Worm (Caenorhabditis elegans) whole organism, L1 larva: ENCODE data around the gene hrpf-2.

ENCODE experiments used
- Y116A8C.19 ChIP-seq: sonication (generic microtip); optimal IDR thresholded peaks from 2 replicates; lab custom pipeline; 2016; ENCODE audit warnings: missing compliant biosample characterization, missing genetic modification characterization, borderline replicate concordance
- aly-2 ChIP-seq: fragments of 150-350 bp; optimal IDR thresholded peaks from 2 replicates; lab custom pipeline; 2014; ENCODE audit warnings: missing biosample characterization, missing genetic modification characterization
- blmp-1 ChIP-seq: fragments of 150-350 bp; optimal IDR thresholded peaks from 2 replicates; lab custom pipeline; 2014; ENCODE audit warnings: missing biosample characterization, missing genetic modification characterization
- ceh-8 ChIP-seq: fragments of 200-800 bp; sonication (Bioruptor generic); optimal IDR thresholded peaks from 2 replicates; lab custom pipeline; 2018; ENCODE audit warnings: mild to moderate bottlenecking, missing genetic modification characterization, moderate library complexity, missing compliant biosample characterization
- dsc-1 ChIP-seq: sonication (generic microtip); optimal IDR thresholded peaks from 2 replicates; lab custom pipeline; 2016; ENCODE audit warnings: mild to moderate bottlenecking, missing genetic modification characterization, missing compliant biosample characterization
- efl-1 ChIP-seq, 4 experiments: fragments of 150-350 bp; optimal IDR thresholded peaks in 3 of 4; peaks in 1 of 4; 1 replicate in 1 of 4; 2 replicates in 3 of 4; lab custom pipeline; 2014; ENCODE audit warnings: missing biosample characterization in 2 of 4, missing genetic modification characterization in 2 of 4, missing genetic modification reagents in 2 of 4
- egl-13 ChIP-seq: sonication (generic microtip); optimal IDR thresholded peaks from 2 replicates; lab custom pipeline; 2016; ENCODE audit warnings: missing genotype, missing genetic modification reagents, missing genetic modification characterization, missing compliant biosample characterization
- fkh-10 ChIP-seq: sonication (generic microtip); optimal IDR thresholded peaks from 2 replicates; lab custom pipeline; 2017; ENCODE audit warnings: missing biosample characterization, missing genetic modification reagents, missing genetic modification characterization
- fkh-4 ChIP-seq: sonication (generic microtip); optimal IDR thresholded peaks from 2 replicates; lab custom pipeline; 2016; ENCODE audit warnings: missing compliant biosample characterization, missing genetic modification characterization, borderline replicate concordance
- fkh-8 ChIP-seq: sonication (generic microtip); optimal IDR thresholded peaks from 2 replicates; lab custom pipeline; 2016; ENCODE audit warnings: mild to moderate bottlenecking, missing genetic modification characterization, missing compliant biosample characterization
- fos-1 ChIP-seq: fragments of 150-350 bp; optimal IDR thresholded peaks from 2 replicates; lab custom pipeline; 2014; ENCODE audit warnings: missing biosample characterization, missing genetic modification characterization
- grh-1 ChIP-seq: fragments of 200-800 bp; sonication (Bioruptor generic); IDR thresholded peaks from 2 replicates; pipeline ENCODE4 v1.3.6; 2022; ENCODE audit warnings: missing genetic modification reagents, missing genetic modification characterization, missing compliant biosample characterization
- hlh-17 ChIP-seq: fragments of 200-800 bp; sonication (Bioruptor generic); optimal IDR thresholded peaks from 2 replicates; lab custom pipeline; 2018; ENCODE audit warnings: missing genetic modification characterization, mild to moderate bottlenecking, missing compliant biosample characterization, moderate library complexity, borderline replicate concordance
- hlh-4 ChIP-seq: sonication (generic microtip); optimal IDR thresholded peaks from 2 replicates; lab custom pipeline; 2016; ENCODE audit warnings: mild to moderate bottlenecking, missing genetic modification characterization, missing compliant biosample characterization
- hpl-2 ChIP-seq: fragments of 150-350 bp; optimal IDR thresholded peaks from 2 replicates; lab custom pipeline; 2014; ENCODE audit warnings: missing biosample characterization, missing genetic modification reagents, missing genetic modification characterization
- jun-1 ChIP-seq: fragments of 150-350 bp; optimal IDR thresholded peaks from 2 replicates; lab custom pipeline; 2014; ENCODE audit warnings: missing biosample characterization, missing genetic modification reagents, missing genetic modification characterization
- lin-13 ChIP-seq: fragments of 150-350 bp; optimal IDR thresholded peaks from 2 replicates; lab custom pipeline; 2014; ENCODE audit warnings: missing biosample characterization, missing genetic modification reagents, missing genetic modification characterization
- mab-9 ChIP-seq: fragments of 200-800 bp; sonication (Bioruptor generic); IDR thresholded peaks from 2 replicates; pipeline ENCODE4 v1.3.6; 2022; ENCODE audit warnings: missing genetic modification reagents, missing genetic modification characterization, missing compliant biosample characterization
- nhr-11 ChIP-seq: fragments of 150-350 bp; optimal IDR thresholded peaks from 2 replicates; lab custom pipeline; 2014; ENCODE audit warnings: missing biosample characterization, missing genetic modification characterization
- nhr-12 ChIP-seq: sonication (generic microtip); optimal IDR thresholded peaks from 2 replicates; lab custom pipeline; 2017; ENCODE audit warnings: missing biosample characterization, missing genetic modification characterization
- nhr-20 ChIP-seq: sonication (generic microtip); optimal IDR thresholded peaks from 2 replicates; lab custom pipeline; 2016; ENCODE audit warnings: mild to moderate bottlenecking, missing genetic modification characterization, missing compliant biosample characterization
- nhr-28 ChIP-seq: fragments of 150-350 bp; optimal IDR thresholded peaks from 2 replicates; lab custom pipeline; 2014; ENCODE audit warnings: missing biosample characterization, missing genetic modification characterization
- nhr-47 ChIP-seq: sonication (generic microtip); optimal IDR thresholded peaks from 2 replicates; lab custom pipeline; 2016; ENCODE audit warnings: mild to moderate bottlenecking, missing genetic modification characterization, moderate library complexity, missing compliant biosample characterization
- nhr-71 ChIP-seq: sonication (generic microtip); optimal IDR thresholded peaks from 2 replicates; lab custom pipeline; 2016; ENCODE audit warnings: mild to moderate bottlenecking, missing genetic modification characterization, moderate library complexity, missing compliant biosample characterization
- nhr-84 ChIP-seq: sonication (generic microtip); optimal IDR thresholded peaks from 2 replicates; lab custom pipeline; 2017; ENCODE audit warnings: missing biosample characterization, missing genetic modification characterization
- pag-3 ChIP-seq: sonication (generic microtip); optimal IDR thresholded peaks from 2 replicates; lab custom pipeline; 2017; ENCODE audit warnings: missing genetic modification characterization, mild to moderate bottlenecking, missing compliant biosample characterization, antibody characterized with exemption, borderline replicate concordance; ENCODE audit not compliant: insufficient read depth
- pax-3 ChIP-seq: fragments of 200-800 bp; sonication (Bioruptor generic); optimal IDR thresholded peaks from 2 replicates; lab custom pipeline; 2018; ENCODE audit warnings: mild to moderate bottlenecking, missing genetic modification characterization, moderate library complexity, missing compliant biosample characterization
- pqm-1 ChIP-seq: sonication (generic microtip); optimal IDR thresholded peaks from 3 replicates; lab custom pipeline; 2017; ENCODE audit warnings: missing biosample characterization, missing genetic modification characterization
- rnt-1 ChIP-seq: sonication (generic microtip); optimal IDR thresholded peaks from 2 replicates; lab custom pipeline; 2016; ENCODE audit warnings: mild to moderate bottlenecking, missing genetic modification characterization, moderate library complexity, missing compliant biosample characterization
- sox-4 ChIP-seq: sonication (generic microtip); optimal IDR thresholded peaks from 2 replicates; lab custom pipeline; 2016; ENCODE audit warnings: missing genetic modification characterization, missing compliant biosample characterization
- sup-37 ChIP-seq: fragments of 200-800 bp; sonication (Bioruptor generic); optimal IDR thresholded peaks from 2 replicates; lab custom pipeline; 2018; ENCODE audit warnings: mild to moderate bottlenecking, missing genetic modification characterization, missing compliant biosample characterization
- unc-62 ChIP-seq: fragments of 150-350 bp; optimal IDR thresholded peaks from 2 replicates; lab custom pipeline; 2014; ENCODE audit warnings: missing biosample characterization, missing genetic modification reagents, missing genetic modification characterization
- unc-98 ChIP-seq: fragments of 200-800 bp; sonication (Bioruptor generic); IDR thresholded peaks from 2 replicates; pipeline ENCODE4 v1.3.6; 2022; ENCODE audit warnings: missing genetic modification characterization, missing compliant biosample characterization
- vab-15 ChIP-seq: sonication (generic microtip); optimal IDR thresholded peaks from 2 replicates; lab custom pipeline; 2017; ENCODE audit warnings: missing genotype, mild to moderate bottlenecking, missing genetic modification characterization, missing compliant biosample characterization

Gene hrpf-2

DNA sequence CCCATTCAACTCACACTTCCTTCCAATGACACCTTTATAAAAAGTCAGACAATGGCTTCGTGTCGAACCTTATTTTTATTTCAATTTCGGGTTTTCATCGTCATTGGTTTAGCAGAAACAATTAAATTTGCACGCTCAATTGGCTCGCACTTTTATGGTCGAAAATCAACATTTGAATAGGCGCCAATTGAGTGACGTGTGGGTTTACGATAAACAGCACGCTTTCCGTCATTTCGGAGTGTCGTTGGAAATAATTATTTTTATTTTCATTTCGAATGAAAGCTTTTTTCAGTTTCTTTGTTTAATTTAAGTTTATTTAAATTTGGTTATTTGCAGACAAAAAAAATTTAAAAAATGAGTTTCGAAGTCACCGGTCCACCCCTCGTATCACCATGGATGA, 38.8 kb upstream of the hrpf-2 start, which contains the start of gene exos-2 (continued):
- TF ChIP-seq efl-1 (optimal IDR thresholded peaks at IDR 0.05; lab: Kevin White, UChicago) (peak; percentile 85 to 97), efl-1 (GFP tag; optimal IDR thresholded peaks at IDR 0.05 in 1 of 2; lab: Kevin White, UChicago) (peak; percentile 97 to 99)

DNA sequence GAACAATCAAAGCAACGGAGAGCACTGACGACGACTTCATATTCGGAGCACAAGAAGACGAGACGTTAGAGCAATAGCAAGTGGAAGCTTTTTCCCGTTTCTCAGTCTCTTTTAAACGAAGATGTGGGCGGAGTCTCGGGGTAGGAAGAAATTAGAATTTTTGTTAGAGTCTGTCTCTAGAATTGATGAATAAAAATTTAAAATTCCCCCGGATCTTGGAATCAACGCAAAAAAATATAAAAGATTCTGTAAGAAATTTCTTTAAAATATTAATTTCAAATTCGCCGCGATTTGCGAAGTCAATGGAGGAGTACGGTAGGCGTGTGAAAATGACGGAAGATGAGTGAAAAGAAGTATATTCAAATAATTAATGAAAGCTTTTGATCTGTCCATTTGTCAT, 37.2 kb upstream of the hrpf-2 start, which contains the start of gene nlp-71:
nlp-71 (minus strand) TSS at position 101 of the 400 bp plus-strand sequence.
- TF ChIP-seq fkh-4 (no peak), nhr-28 (tag; lab: Kevin White, UChicago) (no peak), lin-13 (GFP tag; lab: Kevin White, UChicago) (no peak), fos-1 (tag; lab: Kevin White, UChicago) (no peak), egl-13 (tag; lab: Kevin White, UChicago) (no peak), nhr-12 (tag; lab: Kevin White, UChicago) (no peak)
- TF ChIP-seq, all 84 proteins: peak for 0

DNA sequence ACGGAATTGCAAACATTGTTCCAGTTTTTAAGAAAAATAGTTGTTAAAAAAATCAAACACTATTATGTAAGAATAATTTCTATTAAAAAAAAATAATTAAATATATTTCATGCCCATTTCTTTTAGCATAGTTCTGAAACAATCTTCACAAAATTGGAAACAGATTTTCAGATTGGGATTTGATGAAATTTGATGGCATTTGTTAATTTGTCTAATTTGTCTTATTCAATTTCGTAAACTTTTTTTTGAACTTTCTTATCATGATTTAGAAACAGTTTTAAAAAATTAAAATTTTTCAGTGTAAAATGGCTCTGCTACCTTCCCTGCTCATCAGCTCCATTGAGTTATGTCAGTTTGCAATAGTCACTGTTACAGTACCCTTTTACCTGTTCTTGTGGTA, 28.5 kb upstream of the hrpf-2 start, which contains the start of gene srv-13:
srv-13 (plus strand) TSS at position 301 of the 400 bp plus-strand sequence.
- TF ChIP-seq fkh-10 (GFP tag; lab: Kevin White, UChicago) (no peak), blmp-1 (no peak), grh-1 (GFP tag; lab: Robert Waterston, UW) (no peak), sup-37 (GFP tag; lab: Kevin White, UChicago) (no peak), nhr-12 (tag; lab: Kevin White, UChicago) (no peak), Y116A8C.19 (tag; lab: Kevin White, UChicago) (no peak), hpl-2 (no peak), nhr-71 (tag; lab: Kevin White, UChicago) (no peak), rnt-1 (tag; lab: Kevin White, UChicago) (no peak), pqm-1 (tag; lab: Kevin White, UChicago) (no peak), nhr-20 (tag; lab: Kevin White, UChicago) (no peak), unc-98 (GFP tag; lab: Robert Waterston, UW) (no peak)
- TF ChIP-seq, all 84 proteins: peak for 0

DNA sequence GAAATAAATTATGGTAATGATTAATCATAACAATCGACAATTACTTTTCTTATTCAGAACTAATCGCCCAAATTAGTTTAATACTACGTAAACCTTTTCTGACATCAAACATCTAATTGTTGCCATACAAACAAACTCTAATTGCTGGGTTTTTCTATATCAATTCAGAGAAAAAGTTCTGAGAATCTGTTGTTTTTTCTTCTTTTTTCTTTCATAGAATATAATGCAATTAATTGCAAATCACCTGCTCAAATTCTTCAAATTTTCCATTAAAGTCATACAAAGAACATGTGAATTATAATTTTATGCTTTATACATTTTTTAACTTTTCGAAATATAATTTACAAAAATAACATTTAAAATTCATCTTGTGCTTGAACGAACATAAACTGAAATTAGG, 27.1 kb upstream of the hrpf-2 start:
- TF ChIP-seq nhr-47 (tag; lab: Kevin White, UChicago) (no peak), mab-9 (GFP tag; lab: Robert Waterston, UW) (no peak), aly-2 (tag; lab: Kevin White, UChicago) (no peak), ceh-8 (GFP tag; lab: Kevin White, UChicago) (no peak), hlh-4 (tag; lab: Kevin White, UChicago) (peak; percentile 64), sox-4 (tag; lab: Kevin White, UChicago) (no peak), fkh-8 (tag; lab: Kevin White, UChicago) (peak; percentile 52), nhr-71 (tag; lab: Kevin White, UChicago) (peak; percentile 22), vab-15 (tag; lab: Kevin White, UChicago) (no peak), dsc-1 (tag; lab: Kevin White, UChicago) (no peak), rnt-1 (tag; lab: Kevin White, UChicago) (no peak), pax-3 (tag; lab: Kevin White, UChicago) (peak; percentile 8), hlh-17 (GFP tag; lab: Kevin White, UChicago) (no peak), jun-1 (tag; lab: Kevin White, UChicago) (no peak)
- TF ChIP-seq, all 84 proteins: peak for 4

DNA sequence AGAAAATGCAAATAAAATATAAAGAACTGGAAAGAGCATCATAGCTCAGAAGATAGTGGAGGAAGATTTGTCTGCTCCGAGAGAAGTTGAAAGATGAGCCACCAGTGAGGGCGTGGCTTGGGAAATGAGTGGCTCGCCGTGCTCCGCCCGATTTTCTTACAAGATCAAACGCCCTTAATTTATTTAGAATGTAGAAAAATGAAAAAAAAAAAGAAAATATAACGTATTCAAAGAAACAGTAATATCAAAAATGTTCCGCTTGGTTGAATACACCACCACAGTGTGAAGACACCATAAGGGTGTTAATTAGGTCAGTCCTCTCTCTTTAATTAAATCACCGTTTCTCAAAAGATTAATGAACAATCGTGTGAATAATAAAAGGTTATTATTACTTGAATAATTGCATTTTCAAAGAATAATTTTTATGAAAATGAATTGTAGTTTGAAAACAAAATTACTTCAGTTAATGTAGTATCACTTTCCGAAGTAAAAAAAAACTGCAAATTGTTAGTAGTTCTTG, 26.1 kb upstream of the hrpf-2 start, which contains the start of gene sfrp-1:
sfrp-1 (minus strand) TSS at position 51 of the 520 bp plus-strand sequence.
- no peak for TF ChIP-seq pag-3
- no peak for TF ChIP-seq jun-1 (tag; lab: Kevin White, UChicago)
- TF ChIP-seq unc-62 (GFP tag; lab: Kevin White, UChicago): no peak
- no peak for TF ChIP-seq nhr-84 (tag; lab: Kevin White, UChicago)
- no peak for TF ChIP-seq nhr-11
